Worm (Caenorhabditis elegans) whole organism, L1 larva: Measurements from ENCODE around the gene F14F3.4.

Source experiments
- C04F5.9 ChIP-seq: sonication (generic microtip); optimal IDR thresholded peaks from 2 replicates; lab custom pipeline; 2016; ENCODE audit warnings: missing genetic modification characterization, missing compliant biosample characterization
- aly-2 ChIP-seq: fragments of 150-350 bp; optimal IDR thresholded peaks from 2 replicates; lab custom pipeline; 2014; ENCODE audit warnings: missing biosample characterization, missing genetic modification characterization
- ceh-63 ChIP-seq: fragments of 200-800 bp; sonication (Bioruptor generic); optimal IDR thresholded peaks from 2 replicates; lab custom pipeline; 2018; ENCODE audit warnings: mild to moderate bottlenecking, missing genetic modification characterization, missing compliant biosample characterization
- ceh-90 ChIP-seq: sonication (generic microtip); optimal IDR thresholded peaks from 2 replicates; lab custom pipeline; 2016; ENCODE audit warnings: missing genetic modification characterization, missing compliant biosample characterization
- dpl-1 ChIP-seq, 3 experiments: fragments of 150-350 bp in 2 of 3; sonication (generic microtip) in 1 of 3; optimal IDR thresholded peaks; 2 replicates each; lab custom pipeline; 2014 to 2017; ENCODE audit warnings: missing biosample characterization in 3 of 3, missing genetic modification characterization in 3 of 3, missing genetic modification reagents in 3 of 3
- efl-1 ChIP-seq, 4 experiments: fragments of 150-350 bp; optimal IDR thresholded peaks in 3 of 4; peaks in 1 of 4; 1 replicate in 1 of 4; 2 replicates in 3 of 4; lab custom pipeline; 2014; ENCODE audit warnings: missing biosample characterization in 2 of 4, missing genetic modification characterization in 2 of 4, missing genetic modification reagents in 2 of 4
- elt-2 ChIP-seq: sonication (generic microtip); optimal IDR thresholded peaks from 2 replicates; lab custom pipeline; 2016; ENCODE audit warnings: missing genetic modification characterization, mild to moderate bottlenecking, inconsistent platforms, missing compliant biosample characterization, missing genetic modification reagents
- ets-5 ChIP-seq: fragments of 200-800 bp; sonication (Bioruptor generic); IDR thresholded peaks from 2 replicates; pipeline ENCODE4 v1.3.6; 2022; ENCODE audit warnings: missing genetic modification characterization, missing compliant biosample characterization
- fkh-4 ChIP-seq: sonication (generic microtip); optimal IDR thresholded peaks from 2 replicates; lab custom pipeline; 2016; ENCODE audit warnings: missing compliant biosample characterization, missing genetic modification characterization, borderline replicate concordance
- fkh-8 ChIP-seq: sonication (generic microtip); optimal IDR thresholded peaks from 2 replicates; lab custom pipeline; 2016; ENCODE audit warnings: mild to moderate bottlenecking, missing genetic modification characterization, missing compliant biosample characterization
- fos-1 ChIP-seq: fragments of 150-350 bp; optimal IDR thresholded peaks from 2 replicates; lab custom pipeline; 2014; ENCODE audit warnings: missing biosample characterization, missing genetic modification characterization
- grh-1 ChIP-seq: fragments of 200-800 bp; sonication (Bioruptor generic); IDR thresholded peaks from 2 replicates; pipeline ENCODE4 v1.3.6; 2022; ENCODE audit warnings: missing genetic modification reagents, missing genetic modification characterization, missing compliant biosample characterization
- hlh-4 ChIP-seq: sonication (generic microtip); optimal IDR thresholded peaks from 2 replicates; lab custom pipeline; 2016; ENCODE audit warnings: mild to moderate bottlenecking, missing genetic modification characterization, missing compliant biosample characterization
- irx-1 ChIP-seq: sonication (generic microtip); optimal IDR thresholded peaks from 2 replicates; lab custom pipeline; 2016; ENCODE audit warnings: missing genetic modification characterization, missing compliant biosample characterization
- isw-1 ChIP-seq: fragments of 200-800 bp; sonication (Bioruptor generic); IDR thresholded peaks from 2 replicates; pipeline ENCODE4 v1.3.6; 2022; ENCODE audit warnings: missing genetic modification characterization, missing compliant biosample characterization
- lin-13 ChIP-seq: fragments of 150-350 bp; optimal IDR thresholded peaks from 2 replicates; lab custom pipeline; 2014; ENCODE audit warnings: missing biosample characterization, missing genetic modification reagents, missing genetic modification characterization
- lir-3 ChIP-seq: sonication (generic microtip); optimal IDR thresholded peaks from 2 replicates; lab custom pipeline; 2016; ENCODE audit warnings: mild to moderate bottlenecking, missing genetic modification characterization, moderate library complexity, missing compliant biosample characterization; ENCODE audit not compliant: poor library complexity
- lsy-2 ChIP-seq, 2 experiments: fragments of 150-350 bp; optimal IDR thresholded peaks; 2 replicates each; lab custom pipeline; 2014; ENCODE audit warnings: missing biosample characterization in 2 of 2, missing genetic modification characterization in 2 of 2
- mab-9 ChIP-seq: fragments of 200-800 bp; sonication (Bioruptor generic); IDR thresholded peaks from 2 replicates; pipeline ENCODE4 v1.3.6; 2022; ENCODE audit warnings: missing genetic modification reagents, missing genetic modification characterization, missing compliant biosample characterization
- mef-2 ChIP-seq: fragments of 150-350 bp; optimal IDR thresholded peaks from 2 replicates; lab custom pipeline; 2014; ENCODE audit warnings: missing biosample characterization, missing genetic modification characterization
- nhr-20 ChIP-seq: sonication (generic microtip); optimal IDR thresholded peaks from 2 replicates; lab custom pipeline; 2016; ENCODE audit warnings: mild to moderate bottlenecking, missing genetic modification characterization, missing compliant biosample characterization
- nhr-28 ChIP-seq: fragments of 150-350 bp; optimal IDR thresholded peaks from 2 replicates; lab custom pipeline; 2014; ENCODE audit warnings: missing biosample characterization, missing genetic modification characterization
- nhr-47 ChIP-seq: sonication (generic microtip); optimal IDR thresholded peaks from 2 replicates; lab custom pipeline; 2016; ENCODE audit warnings: mild to moderate bottlenecking, missing genetic modification characterization, moderate library complexity, missing compliant biosample characterization
- nhr-71 ChIP-seq: sonication (generic microtip); optimal IDR thresholded peaks from 2 replicates; lab custom pipeline; 2016; ENCODE audit warnings: mild to moderate bottlenecking, missing genetic modification characterization, moderate library complexity, missing compliant biosample characterization
- nhr-85 ChIP-seq: sonication (generic microtip); peaks from one replicate; lab custom pipeline; 2016; ENCODE audit warnings: missing genetic modification characterization, inconsistent platforms, missing compliant biosample characterization
- pag-3 ChIP-seq: sonication (generic microtip); optimal IDR thresholded peaks from 2 replicates; lab custom pipeline; 2017; ENCODE audit warnings: missing genetic modification characterization, mild to moderate bottlenecking, missing compliant biosample characterization, antibody characterized with exemption, borderline replicate concordance; ENCODE audit not compliant: insufficient read depth
- pqm-1 ChIP-seq: sonication (generic microtip); optimal IDR thresholded peaks from 3 replicates; lab custom pipeline; 2017; ENCODE audit warnings: missing biosample characterization, missing genetic modification characterization
- rnt-1 ChIP-seq: sonication (generic microtip); optimal IDR thresholded peaks from 2 replicates; lab custom pipeline; 2016; ENCODE audit warnings: mild to moderate bottlenecking, missing genetic modification characterization, moderate library complexity, missing compliant biosample characterization
- skn-1 ChIP-seq: fragments of 150-350 bp; optimal IDR thresholded peaks from 2 replicates; lab custom pipeline; 2014; ENCODE audit warnings: missing biosample characterization, missing genetic modification characterization
- snu-23 ChIP-seq: sonication (generic microtip); optimal IDR thresholded peaks from 2 replicates; lab custom pipeline; 2016; ENCODE audit warnings: missing genetic modification characterization, missing compliant biosample characterization
- sptf-1 ChIP-seq: fragments of 150-350 bp; optimal IDR thresholded peaks from 2 replicates; lab custom pipeline; 2014; ENCODE audit warnings: missing biosample characterization, missing genetic modification characterization
- tbx-2 ChIP-seq: sonication (generic microtip); optimal IDR thresholded peaks from 2 replicates; lab custom pipeline; 2016; ENCODE audit warnings: missing genetic modification characterization, missing compliant biosample characterization
- tlp-1 ChIP-seq: fragments of 150-350 bp; optimal IDR thresholded peaks from 2 replicates; lab custom pipeline; 2014; ENCODE audit warnings: missing biosample characterization, missing genetic modification characterization
- unc-62 ChIP-seq: fragments of 150-350 bp; optimal IDR thresholded peaks from 2 replicates; lab custom pipeline; 2014; ENCODE audit warnings: missing biosample characterization, missing genetic modification reagents, missing genetic modification characterization
- unc-86 ChIP-seq: sonication (generic microtip); optimal IDR thresholded peaks from 2 replicates; lab custom pipeline; 2016; ENCODE audit warnings: missing genetic modification characterization, missing compliant biosample characterization
- unc-98 ChIP-seq: fragments of 200-800 bp; sonication (Bioruptor generic); IDR thresholded peaks from 2 replicates; pipeline ENCODE4 v1.3.6; 2022; ENCODE audit warnings: missing genetic modification characterization, missing compliant biosample characterization
- vab-15 ChIP-seq: sonication (generic microtip); optimal IDR thresholded peaks from 2 replicates; lab custom pipeline; 2017; ENCODE audit warnings: missing genotype, mild to moderate bottlenecking, missing genetic modification characterization, missing compliant biosample characterization
- xbp-1 ChIP-seq: sonication (generic microtip); optimal IDR thresholded peaks from 2 replicates; lab custom pipeline; 2016; ENCODE audit warnings: missing genetic modification characterization, missing compliant biosample characterization
- zip-4 ChIP-seq: fragments of 200-800 bp; sonication (Bioruptor generic); optimal IDR thresholded peaks from 2 replicates; lab custom pipeline; 2018; ENCODE audit warnings: mild to moderate bottlenecking, missing genetic modification characterization, moderate library complexity, missing compliant biosample characterization
- ztf-11 ChIP-seq, 2 experiments: sonication (generic microtip); optimal IDR thresholded peaks; 2 replicates each; lab custom pipeline; 2016 to 2017; ENCODE audit warnings: missing genetic modification characterization in 2 of 2, missing biosample characterization in 1 of 2, missing compliant biosample characterization in 1 of 2

The F14F3.4 gene

DNA sequence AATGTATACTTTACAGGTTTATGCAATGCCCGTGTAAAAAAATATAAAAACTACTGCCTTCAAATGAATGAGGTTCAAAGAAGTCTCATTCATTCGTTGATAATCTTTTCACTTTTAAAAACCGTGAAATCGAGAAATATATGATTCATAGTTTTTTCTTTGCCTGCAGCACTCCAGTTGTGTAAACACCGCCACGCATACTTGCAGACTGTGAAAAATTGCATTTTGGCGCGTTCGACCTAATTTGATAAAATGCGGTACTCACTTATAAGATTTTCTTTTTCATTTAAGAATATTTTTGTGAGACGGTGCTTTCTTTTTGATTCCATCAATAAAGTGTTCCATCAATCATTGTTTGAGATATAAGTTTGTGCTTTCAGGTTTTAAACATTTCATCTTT is 45.6 kb upstream of the F14F3.4 start (continued):
- TF ChIP-seq ceh-63, result no peak
- TF ChIP-seq efl-1 (optimal IDR thresholded peaks at IDR 0.05; lab: Kevin White, UChicago), result peak; percentile 33 to 58
- peak; percentile 57 to 96 for TF ChIP-seq efl-1 (GFP tag; optimal IDR thresholded peaks at IDR 0.05 in 1 of 2; lab: Kevin White, UChicago)
- TF ChIP-seq fos-1 (tag; lab: Kevin White, UChicago), result no peak
- no peak for TF ChIP-seq pqm-1 (tag; lab: Kevin White, UChicago)
- TF ChIP-seq grh-1 (GFP tag; lab: Robert Waterston, UW), result no peak
- TF ChIP-seq C04F5.9 (tag; lab: Kevin White, UChicago), result no peak
- TF ChIP-seq dpl-1 (GFP tag; optimal IDR thresholded peaks at IDR 0.05; lab: Kevin White, UChicago), result peak; percentile 21 to 70 (median 69)
- no peak for TF ChIP-seq tlp-1
- TF ChIP-seq isw-1 (GFP tag; lab: Robert Waterston, UW), result no peak
- TF ChIP-seq sptf-1, result no peak
- TF ChIP-seq ets-5 (GFP tag; lab: Robert Waterston, UW), result no peak
- no peak for TF ChIP-seq mab-9
- TF ChIP-seq ceh-90 (tag; lab: Kevin White, UChicago), result no peak
- TF ChIP-seq fkh-4 (tag; lab: Kevin White, UChicago), result no peak
- TF ChIP-seq unc-86 (tag; lab: Kevin White, UChicago), result no peak
- TF ChIP-seq skn-1 (tag; lab: Kevin White, UChicago), result no peak
- TF ChIP-seq lir-3 (tag; lab: Kevin White, UChicago), result no peak
- peak; percentile 50 for TF ChIP-seq nhr-20
- TF ChIP-seq elt-2 (tag; lab: Kevin White, UChicago), result no peak
- no peak for TF ChIP-seq fkh-8 (tag; lab: Kevin White, UChicago)
- peak; percentile 32 for TF ChIP-seq xbp-1 (tag; lab: Kevin White, UChicago)
- TF ChIP-seq mef-2 (tag; lab: Kevin White, UChicago), result no peak
- no peak for TF ChIP-seq unc-62 (GFP tag; lab: Kevin White, UChicago)
- peak; percentile 14 for TF ChIP-seq rnt-1 (tag; lab: Kevin White, UChicago)
- peak; percentile 31 for TF ChIP-seq nhr-47 (tag; lab: Kevin White, UChicago)
- TF ChIP-seq irx-1, result no peak
- TF ChIP-seq vab-15 (tag; lab: Kevin White, UChicago), result no peak
- TF ChIP-seq lsy-2 (tag; optimal IDR thresholded peaks at IDR 0.05; lab: Kevin White, UChicago), result peak; percentile 20 to 58
- peak; percentile 63 for TF ChIP-seq snu-23 (GFP tag; lab: Kevin White, UChicago)
- no peak for TF ChIP-seq unc-98 (GFP tag; lab: Robert Waterston, UW)
- TF ChIP-seq nhr-85, result peak; percentile 61
- TF ChIP-seq pag-3, result no peak
- no peak for TF ChIP-seq aly-2
- TF ChIP-seq ztf-11 (tag; optimal IDR thresholded peaks at IDR 0.05; lab: Kevin White, UChicago), result no peak
- no peak for TF ChIP-seq hlh-4

ce11 chrX:10559203-10559602 is 38.0 kb upstream of the F14F3.4 start, which contains the start of gene F59F5.7:
TSS of gene F59F5.7 (plus strand) at chrX:10559503.
- TF ChIP-seq ztf-11 (tag; optimal IDR thresholded peaks at IDR 0.05; lab: Kevin White, UChicago), result no peak
- no peak for TF ChIP-seq nhr-71 (tag; lab: Kevin White, UChicago)
- TF ChIP-seq mef-2 (tag; lab: Kevin White, UChicago), result no peak
- no peak for TF ChIP-seq tbx-2 (tag; lab: Kevin White, UChicago)
- TF ChIP-seq vab-15 (tag; lab: Kevin White, UChicago), result no peak
- no peak for TF ChIP-seq ceh-90 (tag; lab: Kevin White, UChicago)
- no peak for TF ChIP-seq unc-62 (GFP tag; lab: Kevin White, UChicago)
- TF ChIP-seq xbp-1 (tag; lab: Kevin White, UChicago), result no peak
- TF ChIP-seq lin-13 (GFP tag; lab: Kevin White, UChicago), result no peak
- no peak for TF ChIP-seq nhr-28 (tag; lab: Kevin White, UChicago)
- TF ChIP-seq aly-2, result no peak
- TF ChIP-seq zip-4 (GFP tag; lab: Kevin White, UChicago), result no peak
- TF ChIP-seq irx-1, result no peak
